Worm (Caenorhabditis elegans) whole organism, L3 larva: ENCODE measurements around the gene zyg-11.

Experiments
- ZK546.5 ChIP-seq: sonication (generic microtip); optimal IDR thresholded peaks from 2 replicates; lab custom pipeline; 2017; ENCODE audit warnings: missing biosample characterization, missing genetic modification characterization
- aly-2 ChIP-seq: fragments of 150-350 bp; optimal IDR thresholded peaks from 2 replicates; lab custom pipeline; 2014; ENCODE audit warnings: missing biosample characterization, missing genetic modification characterization
- ama-1 ChIP-seq: fragments of 150-350 bp; optimal IDR thresholded peaks from 2 replicates; lab custom pipeline; 2018
- ceh-16 ChIP-seq: sonication (generic microtip); optimal IDR thresholded peaks from 2 replicates; lab custom pipeline; 2017; ENCODE audit warnings: missing biosample characterization, missing genetic modification characterization
- ceh-28 ChIP-seq: fragments of 150-350 bp; optimal IDR thresholded peaks from 2 replicates; lab custom pipeline; 2014; ENCODE audit warnings: missing biosample characterization, missing genetic modification reagents, missing genetic modification characterization
- ceh-82 ChIP-seq: fragments of 150-350 bp; optimal IDR thresholded peaks from 2 replicates; lab custom pipeline; 2014; ENCODE audit warnings: missing biosample characterization, missing genetic modification characterization
- ceh-9 ChIP-seq: sonication (generic microtip); optimal IDR thresholded peaks from 2 replicates; lab custom pipeline; 2018; ENCODE audit warnings: missing biosample characterization, missing genetic modification characterization
- egl-5 ChIP-seq: fragments of 150-350 bp; optimal IDR thresholded peaks from 2 replicates; lab custom pipeline; 2017; ENCODE audit warnings: missing biosample characterization, missing genetic modification reagents, missing genetic modification characterization, inconsistent platforms
- elt-1 ChIP-seq: fragments of 150-350 bp; optimal IDR thresholded peaks from 2 replicates; lab custom pipeline; 2014; ENCODE audit warnings: missing biosample characterization, missing genetic modification characterization
- elt-2 ChIP-seq: sonication (generic microtip); optimal IDR thresholded peaks from 2 replicates; lab custom pipeline; 2016; ENCODE audit warnings: missing genetic modification reagents, mild to moderate bottlenecking, missing genetic modification characterization, missing compliant biosample characterization
- elt-3 ChIP-seq, 3 experiments: fragments of 150-350 bp in 1 of 3; sonication (generic microtip) in 2 of 3; optimal IDR thresholded peaks; 2 replicates in 2 of 3; 4 replicates in 1 of 3; lab custom pipeline; 2014 to 2017; ENCODE audit warnings: missing biosample characterization in 3 of 3, missing genetic modification characterization in 3 of 3
- eor-1 ChIP-seq, 2 experiments: fragments of 150-350 bp; optimal IDR thresholded peaks; 2 replicates each; lab custom pipeline; 2014 to 2018; ENCODE audit warnings: missing biosample characterization in 2 of 2, missing genetic modification characterization in 2 of 2
- fkh-10 ChIP-seq: sonication (generic microtip); optimal IDR thresholded peaks from 2 replicates; lab custom pipeline; 2017; ENCODE audit warnings: missing biosample characterization, missing genetic modification reagents, missing genetic modification characterization
- hmg-11 ChIP-seq: sonication (generic microtip); optimal IDR thresholded peaks from 2 replicates; lab custom pipeline; 2016; ENCODE audit warnings: missing genetic modification characterization, missing compliant biosample characterization
- jun-1 ChIP-seq: fragments of 150-350 bp; optimal IDR thresholded peaks from 2 replicates; lab custom pipeline; 2014; ENCODE audit warnings: missing biosample characterization, missing genetic modification reagents, missing genetic modification characterization
- lin-15B ChIP-seq: fragments of 150-350 bp; optimal IDR thresholded peaks from 2 replicates; lab custom pipeline; 2014; ENCODE audit warnings: missing biosample characterization, missing genetic modification characterization
- mdl-1 ChIP-seq: fragments of 150-350 bp; optimal IDR thresholded peaks from 2 replicates; lab custom pipeline; 2014; ENCODE audit warnings: missing biosample characterization, missing genetic modification characterization
- mml-1 ChIP-seq: fragments of 150-350 bp; sonication (generic microtip); optimal IDR thresholded peaks from 3 replicates; lab custom pipeline; 2014; ENCODE audit warnings: missing biosample characterization, missing genetic modification characterization
- nfya-1 ChIP-seq: sonication (generic microtip); optimal IDR thresholded peaks from 2 replicates; lab custom pipeline; 2017; ENCODE audit warnings: missing genetic modification characterization, mild to moderate bottlenecking, missing compliant biosample characterization, antibody characterized with exemption, moderate library complexity; ENCODE audit not compliant: insufficient read depth
- nhr-11 ChIP-seq: fragments of 150-350 bp; optimal IDR thresholded peaks from 2 replicates; lab custom pipeline; 2014; ENCODE audit warnings: missing biosample characterization, missing genetic modification characterization
- nhr-12 ChIP-seq: fragments of 150-350 bp; optimal IDR thresholded peaks from 2 replicates; lab custom pipeline; 2014; ENCODE audit warnings: missing biosample characterization, missing genetic modification characterization
- nhr-23 ChIP-seq: fragments of 150-350 bp; optimal IDR thresholded peaks from 2 replicates; lab custom pipeline; 2014; ENCODE audit warnings: missing biosample characterization, missing genetic modification reagents, missing genetic modification characterization
- nhr-237 ChIP-seq: fragments of 150-350 bp; optimal IDR thresholded peaks from 2 replicates; lab custom pipeline; 2014; ENCODE audit warnings: missing biosample characterization, missing genetic modification characterization
- nhr-28 ChIP-seq: fragments of 150-350 bp; optimal IDR thresholded peaks from 2 replicates; lab custom pipeline; 2014; ENCODE audit warnings: missing biosample characterization, missing genetic modification characterization
- nhr-43 ChIP-seq: sonication (generic microtip); optimal IDR thresholded peaks from 2 replicates; lab custom pipeline; 2016; ENCODE audit warnings: mild to moderate bottlenecking, missing genetic modification characterization, missing compliant biosample characterization; ENCODE audit not compliant: poor library complexity, severe bottlenecking
- nhr-67 ChIP-seq: fragments of 150-350 bp; optimal IDR thresholded peaks from 2 replicates; lab custom pipeline; 2014; ENCODE audit warnings: missing biosample characterization, missing genetic modification characterization
- nhr-77 ChIP-seq: fragments of 150-350 bp; optimal IDR thresholded peaks from 2 replicates; lab custom pipeline; 2014; ENCODE audit warnings: missing biosample characterization, missing genetic modification characterization
- pha-4 ChIP-seq: fragments of 150-350 bp; optimal IDR thresholded peaks from 2 replicates; lab custom pipeline; 2014; ENCODE audit warnings: missing biosample characterization, missing genetic modification reagents, missing genetic modification characterization
- pqm-1 ChIP-seq: fragments of 150-350 bp; optimal IDR thresholded peaks from 2 replicates; lab custom pipeline; 2017; ENCODE audit warnings: missing biosample characterization, missing genetic modification characterization, inconsistent platforms
- sea-2 ChIP-seq: fragments of 150-350 bp; sonication (generic microtip); optimal IDR thresholded peaks from 4 replicates; lab custom pipeline; 2014; ENCODE audit warnings: missing biosample characterization, missing genetic modification reagents, missing genetic modification characterization
- snpc-4 ChIP-seq: fragments of 150-350 bp; optimal IDR thresholded peaks from 2 replicates; lab custom pipeline; 2014; ENCODE audit warnings: missing biosample characterization, missing genetic modification characterization
- tbx-2 ChIP-seq: sonication (generic microtip); optimal IDR thresholded peaks from 2 replicates; lab custom pipeline; 2016; ENCODE audit warnings: mild to moderate bottlenecking, missing genetic modification characterization, missing compliant biosample characterization
- unc-39 ChIP-seq: sonication (generic microtip); optimal IDR thresholded peaks from 4 replicates; lab custom pipeline; 2017; ENCODE audit warnings: missing biosample characterization, missing genetic modification characterization
- unc-62 ChIP-seq: fragments of 150-350 bp; sonication (generic microtip); optimal IDR thresholded peaks from 4 replicates; lab custom pipeline; 2014; ENCODE audit warnings: missing biosample characterization, missing genetic modification reagents, missing genetic modification characterization
- zag-1 ChIP-seq: fragments of 150-350 bp; optimal IDR thresholded peaks from 2 replicates; lab custom pipeline; 2014; ENCODE audit warnings: missing biosample characterization, missing genetic modification characterization
- ztf-11 ChIP-seq: fragments of 150-350 bp; optimal IDR thresholded peaks from 2 replicates; lab custom pipeline; 2014; ENCODE audit warnings: missing biosample characterization, missing genetic modification characterization
- ztf-4 ChIP-seq: fragments of 150-350 bp; optimal IDR thresholded peaks from 2 replicates; lab custom pipeline; 2014; ENCODE audit warnings: missing biosample characterization, missing genetic modification characterization

The zyg-11 gene

DNA sequence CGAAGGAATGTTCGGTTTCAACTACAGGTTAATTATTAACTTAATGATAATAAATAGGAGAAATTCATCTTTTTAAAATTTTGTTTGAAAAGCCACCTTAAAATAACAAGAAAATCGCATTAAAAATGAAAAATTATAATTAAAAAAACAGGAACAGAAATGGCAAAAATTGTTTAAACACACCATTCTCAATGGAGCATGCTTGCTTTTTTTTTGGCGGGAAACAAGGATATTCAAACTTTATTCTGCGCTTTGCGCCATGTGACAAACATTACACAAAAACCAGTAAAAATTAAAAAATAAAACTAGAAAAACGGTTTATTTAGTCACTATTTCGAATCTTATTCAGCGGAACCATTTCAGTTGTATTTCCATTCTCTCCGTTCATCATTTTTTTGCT lies 11.2 kb downstream of the zyg-11 start:
- TF ChIP-seq fkh-10 (GFP tag; lab: Kevin White, UChicago), result no peak

DNA sequence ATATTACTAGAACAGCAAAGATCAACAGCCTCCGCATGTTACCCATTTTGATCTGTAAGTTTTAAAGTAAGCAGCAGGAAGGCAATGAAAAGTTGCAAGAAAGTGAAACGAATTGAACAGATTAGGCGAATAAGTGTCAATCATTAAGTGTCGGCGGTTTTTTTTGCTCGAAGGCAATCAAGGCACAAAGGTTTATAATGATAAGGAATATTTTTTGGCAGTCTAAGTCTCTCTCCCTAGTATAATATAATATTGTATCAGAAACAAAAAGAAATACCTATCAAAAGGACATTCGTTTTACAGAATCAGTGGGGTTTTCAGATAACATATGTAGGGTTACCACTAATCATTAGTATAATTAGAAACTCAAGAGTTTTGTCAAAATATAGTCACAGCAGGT lies 15.2 kb downstream of the zyg-11 start, which contains the start of gene nrf-6:
nrf-6 (minus strand) TSS at position 52 of the 400 bp plus-strand sequence.
- TF ChIP-seq pqm-1 (peak; percentile 62), aly-2 (tag; lab: Kevin White, UChicago) (no peak), elt-2 (tag; lab: Kevin White, UChicago) (peak; percentile 87)

DNA sequence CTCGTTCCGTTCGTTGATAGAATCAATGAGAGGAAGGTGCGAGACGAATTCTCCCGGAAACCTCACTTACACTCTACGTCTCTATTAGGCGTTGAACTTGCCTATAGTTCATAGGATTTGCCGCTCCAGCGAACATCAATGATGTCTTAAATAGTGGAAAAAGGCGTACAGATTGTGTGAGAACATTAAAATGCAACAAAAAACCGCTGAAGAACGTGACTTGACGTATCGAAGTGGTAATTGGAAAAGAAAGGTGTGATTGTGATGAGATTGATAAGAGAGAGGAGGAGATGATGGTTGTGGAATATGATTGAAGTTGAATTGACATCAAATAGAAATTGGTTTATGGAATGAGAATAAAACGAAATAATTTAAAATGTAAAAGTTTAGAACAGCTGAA lies 16.5 kb downstream of the zyg-11 start:
- TF ChIP-seq ZK546.5 (tag; lab: Kevin White, UChicago) (no peak), elt-2 (tag; lab: Kevin White, UChicago) (peak; percentile 52)

DNA sequence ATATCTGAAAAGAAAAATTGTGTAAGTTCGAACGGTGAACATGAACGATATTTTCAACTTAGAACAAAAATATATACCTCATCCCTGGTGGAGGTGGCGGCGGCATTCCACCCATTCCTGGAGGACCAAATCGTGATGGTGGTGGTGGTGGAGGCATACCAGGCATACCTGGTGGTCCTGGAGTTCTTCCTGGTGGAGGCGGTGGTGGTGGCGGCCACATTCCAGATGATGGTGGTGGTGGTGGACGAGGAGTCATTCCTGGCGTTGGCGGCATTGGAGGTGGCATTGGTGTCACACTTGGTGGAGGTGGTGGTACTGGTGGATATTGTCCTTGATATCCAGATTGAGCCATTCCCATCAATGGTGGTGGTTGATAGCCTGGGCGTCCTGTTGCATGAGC lies 17.1 kb downstream of the zyg-11 start:
- no peak for TF ChIP-seq snpc-4 (tag; lab: Kevin White, UChicago)
- TF ChIP-seq elt-3 (tag; optimal IDR thresholded peaks at IDR 0.05; lab: Kevin White, UChicago), result no peak
- TF ChIP-seq ceh-16 (tag; lab: Kevin White, UChicago), result no peak
- no peak for TF ChIP-seq zag-1 (tag; lab: Kevin White, UChicago)
- TF ChIP-seq nhr-77 (tag; lab: Kevin White, UChicago), result no peak
- TF ChIP-seq nhr-11, result no peak
- TF ChIP-seq egl-5, result no peak
- TF ChIP-seq ceh-9 (tag; lab: Kevin White, UChicago), result no peak
- TF ChIP-seq ceh-28, result no peak
- TF ChIP-seq hmg-11, result no peak
- no peak for TF ChIP-seq mdl-1 (tag; lab: Kevin White, UChicago)

DNA sequence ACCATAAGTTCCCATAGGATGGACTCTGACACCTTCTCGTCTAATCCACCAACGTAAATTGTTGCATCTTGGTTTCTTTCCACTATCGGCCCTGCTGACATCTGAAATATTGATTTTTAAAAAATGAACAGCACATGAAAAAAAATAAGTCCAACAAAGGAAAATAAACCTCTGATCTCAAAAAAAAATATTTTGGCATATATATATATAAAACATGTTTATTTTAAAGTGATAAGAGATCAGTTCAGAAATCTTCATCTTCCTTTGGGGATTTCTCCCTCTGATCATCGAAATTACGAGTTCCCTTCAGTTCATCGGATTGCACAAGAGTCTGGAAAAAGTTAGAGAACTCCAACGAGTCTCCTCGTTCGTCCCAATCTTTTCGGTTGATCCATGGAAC lies 18.2 kb downstream of the zyg-11 start, which contains the start of gene sap-49:
sap-49 (minus strand) TSS at position 101 of the 400 bp plus-strand sequence.
- TF ChIP-seq unc-39 (tag; lab: Kevin White, UChicago), result no peak
- no peak for TF ChIP-seq nhr-11
- no peak for TF ChIP-seq snpc-4 (tag; lab: Kevin White, UChicago)
- no peak for TF ChIP-seq nhr-43
- TF ChIP-seq jun-1 (tag; lab: Kevin White, UChicago), result no peak
- TF ChIP-seq ceh-28, result no peak
- TF ChIP-seq tbx-2 (tag; lab: Kevin White, UChicago), result no peak
- TF ChIP-seq nhr-28 (tag; lab: Kevin White, UChicago), result no peak
- TF ChIP-seq nhr-23 (tag; lab: Kevin White, UChicago), result no peak
- no peak for TF ChIP-seq ztf-4
- no peak for TF ChIP-seq ceh-82 (tag; lab: Kevin White, UChicago)
- no peak for TF ChIP-seq zag-1 (tag; lab: Kevin White, UChicago)
- no peak for TF ChIP-seq pha-4 (tag; lab: Kevin White, UChicago)
- no peak for TF ChIP-seq nhr-67 (tag; lab: Kevin White, UChicago)
- no peak for TF ChIP-seq nhr-77 (tag; lab: Kevin White, UChicago)
- TF ChIP-seq ceh-16 (tag; lab: Kevin White, UChicago), result no peak
- no peak for TF ChIP-seq ama-1 (lab: Kevin White, UChicago)

DNA sequence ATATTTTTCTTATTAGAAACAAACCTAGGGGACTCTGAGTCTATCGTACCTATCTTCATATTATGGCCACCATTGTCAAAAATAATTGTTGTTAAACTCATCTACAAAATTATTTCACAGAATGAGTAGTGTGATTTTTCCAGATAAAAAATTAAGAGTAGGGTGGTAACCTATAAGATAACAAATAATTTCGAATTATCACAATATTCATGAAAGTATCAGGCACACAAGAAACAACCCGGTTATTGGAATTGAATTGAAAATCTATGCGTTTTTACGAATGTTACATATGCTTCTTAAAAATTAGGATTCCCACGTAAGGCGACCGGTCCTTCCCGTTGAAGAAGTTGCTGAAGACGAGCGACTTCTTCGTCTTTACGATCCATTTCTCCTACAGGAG lies 19.8 kb downstream of the zyg-11 start, which contains the start of gene arp-6:
arp-6 (minus strand) TSS at position 101 of the 400 bp plus-strand sequence.
- TF ChIP-seq nhr-67 (tag; lab: Kevin White, UChicago) (no peak), eor-1 (tag; optimal IDR thresholded peaks at IDR 0.05; lab: Kevin White, UChicago) (no peak), mml-1 (tag; lab: Kevin White, UChicago) (no peak), elt-2 (tag; lab: Kevin White, UChicago) (no peak), nhr-237 (tag; lab: Kevin White, UChicago) (no peak)

DNA sequence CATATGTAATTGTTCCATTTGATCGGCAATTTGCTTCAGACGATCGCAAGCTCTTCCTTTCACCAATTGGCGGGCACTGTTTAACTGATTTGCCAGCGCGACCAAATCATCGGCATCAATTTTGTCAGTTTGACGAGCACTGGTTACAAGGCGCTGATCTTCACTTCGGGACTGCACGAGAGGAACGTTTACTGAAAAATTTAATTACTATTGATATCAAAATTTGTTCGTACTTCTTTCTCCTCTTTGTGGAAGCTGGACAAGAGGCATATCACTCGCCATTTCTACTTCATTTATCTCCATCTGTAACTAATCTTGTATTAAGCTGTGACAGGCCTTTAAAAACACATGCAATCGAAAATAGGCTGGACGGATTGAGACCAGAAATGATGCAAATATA lies 20.4 kb downstream of the zyg-11 start, which contains the start of gene C08B11.9:
C08B11.9 (minus strand) TSS at position 307 of the 400 bp plus-strand sequence.
- TF ChIP-seq elt-1 (tag; lab: Kevin White, UChicago) (no peak), ztf-11 (tag; lab: Kevin White, UChicago) (no peak), nfya-1 (tag; lab: Kevin White, UChicago) (no peak), lin-15B (tag; lab: Kevin White, UChicago) (no peak), nhr-28 (tag; lab: Kevin White, UChicago) (no peak), egl-5 (no peak), eor-1 (tag; optimal IDR thresholded peaks at IDR 0.05; lab: Kevin White, UChicago) (no peak), sea-2 (GFP tag; lab: Kevin White, UChicago) (no peak), aly-2 (tag; lab: Kevin White, UChicago) (no peak), nhr-23 (tag; lab: Kevin White, UChicago) (no peak), unc-62 (GFP tag; lab: Kevin White, UChicago) (no peak), nhr-12 (no peak), pqm-1 (no peak), ZK546.5 (tag; lab: Kevin White, UChicago) (no peak), hmg-11 (no peak), elt-3 (tag; optimal IDR thresholded peaks at IDR 0.05; lab: Kevin White, UChicago) (no peak), mdl-1 (tag; lab: Kevin White, UChicago) (no peak)
